Worm (Caenorhabditis elegans) whole organism, L1 larva: ENCODE measurements around the gene F10B5.3.

ENCODE experiments used
- C04F5.9 ChIP-seq: sonication (generic microtip); optimal IDR thresholded peaks from 2 replicates; lab custom pipeline; 2016; ENCODE audit warnings: missing genetic modification characterization, missing compliant biosample characterization
- C34B4.2 ChIP-seq: sonication (generic microtip); optimal IDR thresholded peaks from 2 replicates; lab custom pipeline; 2017; ENCODE audit warnings: mild to moderate bottlenecking, missing genetic modification characterization, missing compliant biosample characterization
- aha-1 ChIP-seq: fragments of 150-350 bp; optimal IDR thresholded peaks from 2 replicates; lab custom pipeline; 2014; ENCODE audit warnings: missing biosample characterization, missing genetic modification characterization
- aly-2 ChIP-seq: fragments of 150-350 bp; optimal IDR thresholded peaks from 2 replicates; lab custom pipeline; 2014; ENCODE audit warnings: missing biosample characterization, missing genetic modification characterization
- ama-1 ChIP-seq: fragments of 150-350 bp; optimal IDR thresholded peaks from 2 replicates; lab custom pipeline; 2014
- ceh-63 ChIP-seq: fragments of 200-800 bp; sonication (Bioruptor generic); optimal IDR thresholded peaks from 2 replicates; lab custom pipeline; 2018; ENCODE audit warnings: mild to moderate bottlenecking, missing genetic modification characterization, missing compliant biosample characterization
- ceh-8 ChIP-seq: fragments of 200-800 bp; sonication (Bioruptor generic); optimal IDR thresholded peaks from 2 replicates; lab custom pipeline; 2018; ENCODE audit warnings: mild to moderate bottlenecking, missing genetic modification characterization, moderate library complexity, missing compliant biosample characterization
- ceh-82 ChIP-seq, 3 experiments: fragments of 150-350 bp in 1 of 3; sonication (generic microtip) in 2 of 3; optimal IDR thresholded peaks; 2 replicates each; lab custom pipeline; 2014 to 2017; ENCODE audit warnings: missing biosample characterization in 3 of 3, missing genetic modification characterization in 3 of 3
- ceh-88 ChIP-seq: fragments of 200-800 bp; sonication (Bioruptor generic); IDR thresholded peaks from 2 replicates; pipeline ENCODE4 v1.3.6; 2022; ENCODE audit warnings: missing genetic modification characterization, missing compliant biosample characterization
- efl-1 ChIP-seq, 4 experiments: fragments of 150-350 bp; optimal IDR thresholded peaks in 3 of 4; peaks in 1 of 4; 1 replicate in 1 of 4; 2 replicates in 3 of 4; lab custom pipeline; 2014; ENCODE audit warnings: missing biosample characterization in 2 of 4, missing genetic modification characterization in 2 of 4, missing genetic modification reagents in 2 of 4
- efl-3 ChIP-seq: fragments of 200-800 bp; sonication (Bioruptor generic); optimal IDR thresholded peaks from 2 replicates; lab custom pipeline; 2018; ENCODE audit warnings: mild to moderate bottlenecking, missing genetic modification characterization, missing compliant biosample characterization
- elt-2 ChIP-seq: sonication (generic microtip); optimal IDR thresholded peaks from 2 replicates; lab custom pipeline; 2016; ENCODE audit warnings: missing genetic modification characterization, mild to moderate bottlenecking, inconsistent platforms, missing compliant biosample characterization, missing genetic modification reagents
- ets-5 ChIP-seq: fragments of 200-800 bp; sonication (Bioruptor generic); IDR thresholded peaks from 2 replicates; pipeline ENCODE4 v1.3.6; 2022; ENCODE audit warnings: missing genetic modification characterization, missing compliant biosample characterization
- fkh-10 ChIP-seq: sonication (generic microtip); optimal IDR thresholded peaks from 2 replicates; lab custom pipeline; 2017; ENCODE audit warnings: missing biosample characterization, missing genetic modification reagents, missing genetic modification characterization
- fkh-8 ChIP-seq: sonication (generic microtip); optimal IDR thresholded peaks from 2 replicates; lab custom pipeline; 2016; ENCODE audit warnings: mild to moderate bottlenecking, missing genetic modification characterization, missing compliant biosample characterization
- grh-1 ChIP-seq: fragments of 200-800 bp; sonication (Bioruptor generic); IDR thresholded peaks from 2 replicates; pipeline ENCODE4 v1.3.6; 2022; ENCODE audit warnings: missing genetic modification reagents, missing genetic modification characterization, missing compliant biosample characterization
- hlh-4 ChIP-seq: sonication (generic microtip); optimal IDR thresholded peaks from 2 replicates; lab custom pipeline; 2016; ENCODE audit warnings: mild to moderate bottlenecking, missing genetic modification characterization, missing compliant biosample characterization
- hpl-2 ChIP-seq: fragments of 150-350 bp; optimal IDR thresholded peaks from 2 replicates; lab custom pipeline; 2014; ENCODE audit warnings: missing biosample characterization, missing genetic modification reagents, missing genetic modification characterization
- irx-1 ChIP-seq: sonication (generic microtip); optimal IDR thresholded peaks from 2 replicates; lab custom pipeline; 2016; ENCODE audit warnings: missing genetic modification characterization, missing compliant biosample characterization
- isw-1 ChIP-seq: fragments of 200-800 bp; sonication (Bioruptor generic); IDR thresholded peaks from 2 replicates; pipeline ENCODE4 v1.3.6; 2022; ENCODE audit warnings: missing genetic modification characterization, missing compliant biosample characterization
- lin-14 ChIP-seq: fragments of 200-800 bp; sonication (Bioruptor generic); optimal IDR thresholded peaks from 2 replicates; lab custom pipeline; 2018; ENCODE audit warnings: mild to moderate bottlenecking, missing genetic modification characterization, moderate library complexity, missing compliant biosample characterization
- lin-15B ChIP-seq: fragments of 150-350 bp; sonication (generic microtip); optimal IDR thresholded peaks from 3 replicates; lab custom pipeline; 2014; ENCODE audit warnings: missing biosample characterization, missing genetic modification characterization
- lin-35 ChIP-seq, 2 experiments: fragments of 150-350 bp; optimal IDR thresholded peaks; 2 replicates each; lab custom pipeline; 2014; ENCODE audit warnings: missing biosample characterization in 2 of 2, missing genetic modification characterization in 2 of 2, missing genetic modification reagents in 2 of 2
- lir-3 ChIP-seq: sonication (generic microtip); optimal IDR thresholded peaks from 2 replicates; lab custom pipeline; 2016; ENCODE audit warnings: mild to moderate bottlenecking, missing genetic modification characterization, moderate library complexity, missing compliant biosample characterization; ENCODE audit not compliant: poor library complexity
- mef-2 ChIP-seq: fragments of 150-350 bp; optimal IDR thresholded peaks from 2 replicates; lab custom pipeline; 2014; ENCODE audit warnings: missing biosample characterization, missing genetic modification characterization
- mep-1 ChIP-seq: fragments of 150-350 bp; optimal IDR thresholded peaks from 2 replicates; lab custom pipeline; 2014; ENCODE audit warnings: missing biosample characterization, missing genetic modification characterization
- nhr-28 ChIP-seq: fragments of 150-350 bp; optimal IDR thresholded peaks from 2 replicates; lab custom pipeline; 2014; ENCODE audit warnings: missing biosample characterization, missing genetic modification characterization
- nhr-76 ChIP-seq: sonication (generic microtip); optimal IDR thresholded peaks from 2 replicates; lab custom pipeline; 2017; ENCODE audit warnings: missing biosample characterization, missing genetic modification characterization
- nhr-77 ChIP-seq: fragments of 150-350 bp; optimal IDR thresholded peaks from 2 replicates; lab custom pipeline; 2014; ENCODE audit warnings: missing biosample characterization, missing genetic modification characterization
- nhr-84 ChIP-seq: sonication (generic microtip); optimal IDR thresholded peaks from 2 replicates; lab custom pipeline; 2017; ENCODE audit warnings: missing biosample characterization, missing genetic modification characterization
- nhr-85 ChIP-seq: sonication (generic microtip); peaks from one replicate; lab custom pipeline; 2016; ENCODE audit warnings: missing genetic modification characterization, inconsistent platforms, missing compliant biosample characterization
- pag-3 ChIP-seq: sonication (generic microtip); optimal IDR thresholded peaks from 2 replicates; lab custom pipeline; 2017; ENCODE audit warnings: missing genetic modification characterization, mild to moderate bottlenecking, missing compliant biosample characterization, antibody characterized with exemption, borderline replicate concordance; ENCODE audit not compliant: insufficient read depth
- sox-4 ChIP-seq: sonication (generic microtip); optimal IDR thresholded peaks from 2 replicates; lab custom pipeline; 2016; ENCODE audit warnings: missing genetic modification characterization, missing compliant biosample characterization
- tlp-1 ChIP-seq: fragments of 150-350 bp; optimal IDR thresholded peaks from 2 replicates; lab custom pipeline; 2014; ENCODE audit warnings: missing biosample characterization, missing genetic modification characterization
- unc-30 ChIP-seq: sonication (generic microtip); optimal IDR thresholded peaks from 2 replicates; lab custom pipeline; 2017; ENCODE audit warnings: missing biosample characterization, missing genetic modification characterization
- unc-98 ChIP-seq: fragments of 200-800 bp; sonication (Bioruptor generic); IDR thresholded peaks from 2 replicates; pipeline ENCODE4 v1.3.6; 2022; ENCODE audit warnings: missing genetic modification characterization, missing compliant biosample characterization
- ztf-11 ChIP-seq, 2 experiments: sonication (generic microtip); optimal IDR thresholded peaks; 2 replicates each; lab custom pipeline; 2016 to 2017; ENCODE audit warnings: missing genetic modification characterization in 2 of 2, missing biosample characterization in 1 of 2, missing compliant biosample characterization in 1 of 2

The F10B5.3 gene

DNA sequence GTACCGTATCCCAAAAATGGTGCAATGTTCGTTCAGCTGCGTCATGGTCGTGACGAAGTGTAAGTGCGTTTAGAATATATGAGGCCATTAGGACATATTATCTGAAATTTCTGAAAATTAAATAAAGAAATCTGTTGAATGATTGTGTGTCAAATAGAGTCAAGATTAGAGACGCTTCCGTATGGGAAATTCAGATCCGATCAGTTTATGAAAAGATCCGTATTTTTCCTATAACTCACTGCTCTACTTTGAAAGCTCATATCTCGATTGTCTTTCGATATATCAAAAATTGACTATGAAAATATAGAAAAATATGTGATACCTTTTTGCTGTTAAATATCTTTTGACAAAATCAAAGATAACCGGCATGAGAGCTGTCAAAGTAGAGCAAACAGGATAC is 30.5 kb upstream of the F10B5.3 start, which contains the start of gene T05C12.4:
T05C12.4 (minus strand) TSS at position 101 of the 400 bp plus-strand sequence.
- TF ChIP-seq irx-1 (tag; lab: Kevin White, UChicago) (no peak), sox-4 (tag; lab: Kevin White, UChicago) (no peak), efl-3 (no peak), ceh-8 (GFP tag; lab: Kevin White, UChicago) (no peak), lir-3 (tag; lab: Kevin White, UChicago) (no peak), lin-35 (GFP tag; optimal IDR thresholded peaks at IDR 0.05; lab: Kevin White, UChicago) (no peak), unc-98 (no peak), tlp-1 (tag; lab: Kevin White, UChicago) (no peak), isw-1 (no peak), nhr-84 (no peak), ztf-11 (tag; optimal IDR thresholded peaks at IDR 0.05; lab: Kevin White, UChicago) (no peak), unc-30 (tag; lab: Kevin White, UChicago) (no peak), fkh-8 (tag; lab: Kevin White, UChicago) (no peak), nhr-28 (no peak), elt-2 (tag; lab: Kevin White, UChicago) (no peak), nhr-77 (tag; lab: Kevin White, UChicago) (no peak)

DNA sequence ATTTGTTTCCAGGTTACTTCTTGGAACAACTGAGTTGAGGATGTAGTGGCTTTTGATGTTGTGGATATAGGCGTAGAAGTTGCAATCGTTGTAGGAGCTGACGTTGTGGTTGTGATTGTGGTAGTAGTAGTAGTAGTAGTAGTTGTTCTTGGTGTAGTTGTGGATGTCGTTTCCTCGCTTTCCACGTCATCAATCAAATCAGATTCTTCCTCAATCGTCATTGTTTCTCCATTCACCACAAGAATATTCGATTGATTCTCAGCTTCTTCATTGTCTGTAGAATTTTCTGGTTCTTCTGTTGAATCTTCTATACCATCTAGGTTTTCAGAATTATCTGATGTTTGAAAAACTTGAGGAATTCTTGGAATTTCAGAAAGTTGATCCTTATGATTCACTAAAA is 28.8 kb upstream of the F10B5.3 start:
- TF ChIP-seq nhr-76 (no peak), nhr-85 (no peak), C34B4.2 (tag; lab: Kevin White, UChicago) (no peak), efl-1 (optimal IDR thresholded peaks at IDR 0.05; lab: Kevin White, UChicago) (no peak), efl-1 (GFP tag; optimal IDR thresholded peaks at IDR 0.05 in 1 of 2; lab: Kevin White, UChicago) (no peak), ama-1 (lab: Kevin White, UChicago) (no peak), aly-2 (tag; lab: Kevin White, UChicago) (no peak), C04F5.9 (tag; lab: Kevin White, UChicago) (no peak), ets-5 (GFP tag; lab: Robert Waterston, UW) (no peak), fkh-8 (tag; lab: Kevin White, UChicago) (no peak), fkh-10 (no peak), hlh-4 (tag; lab: Kevin White, UChicago) (no peak), tlp-1 (tag; lab: Kevin White, UChicago) (no peak), ceh-88 (no peak), mep-1 (tag; lab: Kevin White, UChicago) (no peak), grh-1 (GFP tag; lab: Robert Waterston, UW) (no peak)

DNA sequence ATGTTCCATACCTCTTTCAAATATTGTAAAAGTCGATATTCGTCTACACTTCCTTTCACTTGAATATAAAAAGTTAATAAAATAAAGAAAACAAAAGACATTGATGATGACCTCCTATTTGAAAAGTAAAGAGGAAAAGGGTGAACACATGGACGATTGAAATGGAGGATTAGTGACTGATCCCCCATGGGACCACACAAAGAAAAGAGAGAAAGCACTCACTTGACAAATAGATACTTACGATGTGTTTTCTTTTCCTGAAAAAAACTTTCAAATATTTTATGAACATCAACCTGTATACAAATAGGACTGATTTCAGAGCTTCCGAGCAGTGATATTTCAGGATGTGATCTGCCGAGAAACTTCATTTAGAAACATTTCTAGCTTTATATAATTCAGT is 27.3 kb upstream of the F10B5.3 start, which contains the start of gene acr-14:
acr-14 (minus strand) TSS at position 101 of the 400 bp plus-strand sequence.
- no peak for TF ChIP-seq ceh-82 (tag; optimal IDR thresholded peaks at IDR 0.05; lab: Kevin White, UChicago)
- no peak for TF ChIP-seq tlp-1 (tag; lab: Kevin White, UChicago)
- TF ChIP-seq ceh-63, result no peak
- no peak for TF ChIP-seq mef-2
- no peak for TF ChIP-seq pag-3 (tag; lab: Kevin White, UChicago)
- no peak for TF ChIP-seq hpl-2 (GFP tag; lab: Kevin White, UChicago)
- no peak for TF ChIP-seq lin-14 (GFP tag; lab: Kevin White, UChicago)
- TF ChIP-seq lin-15B (tag; lab: Kevin White, UChicago), result no peak
- TF ChIP-seq fkh-10, result no peak
- TF ChIP-seq efl-1 (optimal IDR thresholded peaks at IDR 0.05; lab: Kevin White, UChicago), result no peak
- TF ChIP-seq efl-1 (GFP tag; optimal IDR thresholded peaks at IDR 0.05 in 1 of 2; lab: Kevin White, UChicago), result no peak
- TF ChIP-seq lir-3 (tag; lab: Kevin White, UChicago), result no peak
- no peak for TF ChIP-seq aly-2 (tag; lab: Kevin White, UChicago)

DNA sequence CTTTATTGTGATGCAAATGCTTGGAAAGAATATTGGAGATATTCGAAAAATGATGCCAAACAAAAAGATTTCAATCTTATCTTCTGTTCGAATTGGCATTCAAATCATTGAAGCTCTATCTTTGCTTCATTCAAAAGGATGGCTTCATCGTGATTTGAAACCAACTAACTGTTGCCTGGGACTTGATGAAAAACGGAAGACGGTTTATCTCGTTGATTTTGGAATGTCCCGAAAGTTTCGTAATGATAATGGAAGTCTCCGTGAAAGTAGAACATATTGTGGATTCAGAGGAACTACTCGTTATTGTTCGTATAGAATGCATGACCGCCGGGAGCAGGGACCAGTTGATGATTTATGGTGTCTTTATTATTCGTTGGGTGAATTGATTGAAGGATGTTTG is 24.3 kb upstream of the F10B5.3 start:
- no peak for TF ChIP-seq aha-1 (tag; lab: Kevin White, UChicago)
